Worm (Caenorhabditis elegans) whole organism, L4 larva: ENCODE results near the gene ubh-3.
A peak's percentile ranks its signal among the peaks of the same experiment; 100 is the strongest.

ENCODE experiments used
- T20F7.1 ChIP-seq: fragments of 200-800 bp; sonication (Bioruptor generic); optimal IDR thresholded peaks from 2 replicates; lab custom pipeline; 2018; ENCODE audit warnings: mild to moderate bottlenecking, missing genetic modification characterization, missing compliant biosample characterization
- Y105C5A.15 ChIP-seq: fragments of 200-800 bp; sonication (Bioruptor generic); IDR thresholded peaks from 2 replicates; pipeline ENCODE4 v1.3.6; 2022; ENCODE audit warnings: missing genetic modification characterization, missing compliant biosample characterization
- Y75B8A.6 ChIP-seq: fragments of 200-800 bp; sonication (Bioruptor generic); IDR thresholded peaks from 2 replicates; pipeline ENCODE4 v1.3.6; 2022; ENCODE audit warnings: missing genetic modification reagents, missing genetic modification characterization, missing compliant biosample characterization
- ZK337.2 ChIP-seq: fragments of 200-800 bp; sonication (Bioruptor generic); IDR thresholded peaks from 2 replicates; pipeline ENCODE4 v1.3.6; 2022; ENCODE audit warnings: missing genetic modification reagents, missing genetic modification characterization, missing compliant biosample characterization
- ZK546.5 ChIP-seq, 2 experiments: sonication (generic microtip); optimal IDR thresholded peaks; 2 replicates each; lab custom pipeline; 2017; ENCODE audit warnings: missing biosample characterization in 2 of 2, missing genetic modification characterization in 2 of 2
- aha-1 ChIP-seq: fragments of 150-350 bp; peaks from one replicate; lab custom pipeline; 2014; ENCODE audit warnings: missing biosample characterization, missing genetic modification characterization
- ceh-20 ChIP-seq: fragments of 200-800 bp; sonication (Bioruptor generic); IDR thresholded peaks from 2 replicates; pipeline ENCODE4 v1.3.6; 2022; ENCODE audit warnings: missing genetic modification reagents, missing genetic modification characterization, missing compliant biosample characterization
- ces-1 ChIP-seq: fragments of 150-350 bp; sonication (generic microtip); optimal IDR thresholded peaks from 4 replicates; lab custom pipeline; 2014; ENCODE audit warnings: missing biosample characterization, missing genetic modification reagents, missing genetic modification characterization
- cey-2 ChIP-seq: sonication (generic microtip); optimal IDR thresholded peaks from 3 replicates; lab custom pipeline; 2017; ENCODE audit warnings: missing genetic modification characterization, mild to moderate bottlenecking, missing compliant biosample characterization, antibody characterized with exemption, borderline replicate concordance; ENCODE audit not compliant: insufficient read depth
- daf-16 ChIP-seq, 3 experiments: sonication (generic microtip); optimal IDR thresholded peaks; 2 replicates each; lab custom pipeline; 2016 to 2017; ENCODE audit warnings: missing genetic modification characterization in 3 of 3, missing genetic modification reagents in 3 of 3, mild to moderate bottlenecking in 2 of 3, missing compliant biosample characterization in 2 of 3, missing biosample characterization in 1 of 3, moderate library complexity in 1 of 3
- daf-8 ChIP-seq: fragments of 200-800 bp; sonication (Bioruptor generic); IDR thresholded peaks from 2 replicates; pipeline ENCODE4 v1.3.6; 2022; ENCODE audit warnings: missing genetic modification characterization, missing compliant biosample characterization
- dmd-6 ChIP-seq: fragments of 200-800 bp; sonication (Bioruptor generic); IDR thresholded peaks from 2 replicates; pipeline ENCODE4 v1.3.6; 2022; ENCODE audit warnings: missing genetic modification reagents, missing genetic modification characterization, missing compliant biosample characterization
- dpl-1 ChIP-seq: fragments of 150-350 bp; optimal IDR thresholded peaks from 2 replicates; lab custom pipeline; 2014; ENCODE audit warnings: missing biosample characterization, missing genetic modification reagents, missing genetic modification characterization
- dve-1 ChIP-seq: sonication (generic microtip); optimal IDR thresholded peaks from 2 replicates; lab custom pipeline; 2017; ENCODE audit warnings: antibody characterized with exemption, mild to moderate bottlenecking, missing genetic modification characterization, missing compliant biosample characterization; ENCODE audit not compliant: insufficient read depth
- egl-43 ChIP-seq: fragments of 200-800 bp; sonication (Bioruptor generic); IDR thresholded peaks from 2 replicates; pipeline ENCODE4 v1.3.6; 2022; ENCODE audit warnings: missing genetic modification reagents, missing genetic modification characterization, missing compliant biosample characterization
- hlh-11 ChIP-seq: fragments of 200-800 bp; sonication (Bioruptor generic); optimal IDR thresholded peaks from 2 replicates; lab custom pipeline; 2018; ENCODE audit warnings: mild to moderate bottlenecking, missing genetic modification characterization, missing compliant biosample characterization
- hlh-30 ChIP-seq: sonication (generic microtip); optimal IDR thresholded peaks from 2 replicates; lab custom pipeline; 2017; ENCODE audit warnings: antibody characterized with exemption, mild to moderate bottlenecking, missing genetic modification characterization, missing compliant biosample characterization; ENCODE audit not compliant: insufficient read depth
- mdl-1 ChIP-seq, 2 experiments: fragments of 150-350 bp in 1 of 2; sonication (generic microtip) in 1 of 2; optimal IDR thresholded peaks; 2 replicates each; lab custom pipeline; 2014 to 2017; ENCODE audit warnings: missing biosample characterization in 2 of 2, missing genetic modification characterization in 2 of 2
- mdt-29 ChIP-seq: fragments of 200-800 bp; sonication (Bioruptor generic); IDR thresholded peaks from 2 replicates; pipeline ENCODE4 v1.3.6; 2022; ENCODE audit warnings: missing genetic modification reagents, missing genetic modification characterization, missing compliant biosample characterization
- mep-1 ChIP-seq: fragments of 150-350 bp; sonication (generic microtip); optimal IDR thresholded peaks from 3 replicates; lab custom pipeline; 2014; ENCODE audit warnings: missing biosample characterization, missing genetic modification characterization
- nhr-10 ChIP-seq: fragments of 150-350 bp; optimal IDR thresholded peaks from 2 replicates; lab custom pipeline; 2014; ENCODE audit warnings: missing biosample characterization, missing genetic modification characterization
- nhr-111 ChIP-seq: fragments of 200-800 bp; sonication (Bioruptor generic); optimal IDR thresholded peaks from 2 replicates; lab custom pipeline; 2018; ENCODE audit warnings: mild to moderate bottlenecking, missing genetic modification characterization, missing compliant biosample characterization
- nhr-28 ChIP-seq: fragments of 150-350 bp; optimal IDR thresholded peaks from 2 replicates; lab custom pipeline; 2014; ENCODE audit warnings: missing biosample characterization, missing genetic modification characterization
- nhr-42 ChIP-seq: fragments of 200-800 bp; sonication (Bioruptor generic); IDR thresholded peaks from 2 replicates; pipeline ENCODE4 v1.3.6; 2022; ENCODE audit warnings: missing genetic modification characterization, missing compliant biosample characterization
- nhr-77 ChIP-seq: fragments of 150-350 bp; optimal IDR thresholded peaks from 2 replicates; lab custom pipeline; 2014; ENCODE audit warnings: missing biosample characterization, missing genetic modification characterization
- php-3 ChIP-seq: fragments of 200-800 bp; sonication (Bioruptor generic); IDR thresholded peaks from 2 replicates; pipeline ENCODE4 v1.3.6; 2022; ENCODE audit warnings: missing genetic modification reagents, missing genetic modification characterization, missing compliant biosample characterization
- pqm-1 ChIP-seq: sonication (generic microtip); optimal IDR thresholded peaks from 2 replicates; lab custom pipeline; 2017; ENCODE audit warnings: missing biosample characterization, missing genetic modification characterization
- sdz-12 ChIP-seq: fragments of 200-800 bp; sonication (Bioruptor generic); optimal IDR thresholded peaks from 2 replicates; lab custom pipeline; 2018; ENCODE audit warnings: mild to moderate bottlenecking, missing genetic modification characterization, missing compliant biosample characterization
- set-16 ChIP-seq: fragments of 200-800 bp; sonication (Bioruptor generic); IDR thresholded peaks from 2 replicates; pipeline ENCODE4 v1.3.6; 2022; ENCODE audit warnings: missing genetic modification reagents, missing genetic modification characterization, missing compliant biosample characterization
- snpc-1.2 ChIP-seq: fragments of 200-800 bp; sonication (Bioruptor generic); IDR thresholded peaks from 2 replicates; pipeline ENCODE4 v1.3.6; 2022; ENCODE audit warnings: missing genetic modification reagents, missing genetic modification characterization, missing compliant biosample characterization
- snpc-4 ChIP-seq: fragments of 150-350 bp; optimal IDR thresholded peaks from 2 replicates; lab custom pipeline; 2014; ENCODE audit warnings: missing biosample characterization, missing genetic modification characterization
- spr-3 ChIP-seq: fragments of 200-800 bp; sonication (Bioruptor generic); optimal IDR thresholded peaks from 2 replicates; lab custom pipeline; 2018; ENCODE audit warnings: mild to moderate bottlenecking, missing genetic modification characterization, missing compliant biosample characterization
- unc-62 ChIP-seq, 3 experiments: fragments of 150-350 bp in 1 of 3; sonication (generic microtip); optimal IDR thresholded peaks in 2 of 3; peaks in 1 of 3; 1 replicate in 1 of 3; 2 replicates in 2 of 3; lab custom pipeline; 2014 to 2017; ENCODE audit warnings: missing biosample characterization in 3 of 3, missing genetic modification characterization in 3 of 3, missing genetic modification reagents in 3 of 3, missing genotype in 1 of 3
- zfp-2 ChIP-seq: sonication (generic microtip); optimal IDR thresholded peaks from 2 replicates; lab custom pipeline; 2016; ENCODE audit warnings: mild to moderate bottlenecking, missing genetic modification characterization, missing compliant biosample characterization
- ztf-11 ChIP-seq: fragments of 150-350 bp; optimal IDR thresholded peaks from 2 replicates; lab custom pipeline; 2014; ENCODE audit warnings: missing biosample characterization, missing genetic modification characterization

ubh-3 gene

DNA sequence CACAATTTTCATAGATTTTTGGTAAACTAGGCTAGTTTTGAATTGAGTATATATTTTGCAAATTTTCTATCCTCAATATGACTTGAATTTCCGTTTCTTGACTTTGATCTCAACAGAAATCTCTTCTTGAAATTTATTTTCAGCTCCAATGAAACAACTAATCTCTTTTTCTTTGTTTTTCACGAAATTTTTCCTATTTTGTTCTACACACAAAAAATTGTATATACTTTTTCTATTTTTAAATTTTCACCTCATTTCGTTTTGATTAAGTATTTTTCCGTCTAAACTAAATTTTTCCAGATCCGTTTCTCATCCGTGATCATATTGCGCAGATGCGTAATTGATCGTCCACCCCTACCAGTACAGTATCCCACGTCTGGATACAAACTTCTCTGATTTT is 43.8 kb downstream of the ubh-3 start, which contains the start of gene unc-83:
Gene unc-83, plus strand, starts transcription at position 301 of the 400 bp plus-strand sequence.
- no peak for TF ChIP-seq spr-3 (GFP tag; lab: Kevin White, UChicago)
- TF ChIP-seq unc-62 (GFP tag; optimal IDR thresholded peaks at IDR 0.05 in 1 of 2; lab: Kevin White, UChicago), result peak in 1 of 2 experiments; percentile 45
- no peak for TF ChIP-seq unc-62 (tag; optimal IDR thresholded peaks at IDR 0.05; lab: Kevin White, UChicago)

DNA sequence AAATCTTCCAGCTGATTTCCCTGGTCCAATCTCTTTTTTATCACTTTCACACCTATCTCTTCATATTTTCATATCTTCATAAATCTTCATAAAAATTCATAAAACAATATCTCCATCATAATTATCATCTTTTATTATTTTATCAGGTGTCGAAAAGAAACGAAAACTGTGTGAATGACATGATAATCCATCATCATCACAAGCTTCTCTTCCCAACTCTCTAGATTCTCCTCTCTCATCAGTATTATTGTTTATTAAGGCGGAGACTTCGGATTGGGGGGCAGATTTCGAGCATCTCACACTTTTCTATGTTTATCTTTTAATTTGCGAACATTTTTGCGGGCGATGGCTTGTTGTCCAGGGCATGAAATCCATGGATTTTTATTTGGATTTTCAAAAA is 44.4 kb downstream of the ubh-3 start:
- TF ChIP-seq zfp-2, result no peak
- TF ChIP-seq snpc-1.2 (GFP tag; lab: Robert Waterston, UW), result no peak
- no peak for TF ChIP-seq dmd-6
- TF ChIP-seq daf-8, result no peak
- TF ChIP-seq ceh-20 (GFP tag; lab: Robert Waterston, UW), result no peak
- no peak for TF ChIP-seq nhr-42 (GFP tag; lab: Robert Waterston, UW)
- no peak for TF ChIP-seq Y105C5A.15 (GFP tag; lab: Robert Waterston, UW)
- TF ChIP-seq ztf-11 (tag; lab: Kevin White, UChicago), result no peak
- no peak for TF ChIP-seq T20F7.1 (GFP tag; lab: Kevin White, UChicago)

DNA sequence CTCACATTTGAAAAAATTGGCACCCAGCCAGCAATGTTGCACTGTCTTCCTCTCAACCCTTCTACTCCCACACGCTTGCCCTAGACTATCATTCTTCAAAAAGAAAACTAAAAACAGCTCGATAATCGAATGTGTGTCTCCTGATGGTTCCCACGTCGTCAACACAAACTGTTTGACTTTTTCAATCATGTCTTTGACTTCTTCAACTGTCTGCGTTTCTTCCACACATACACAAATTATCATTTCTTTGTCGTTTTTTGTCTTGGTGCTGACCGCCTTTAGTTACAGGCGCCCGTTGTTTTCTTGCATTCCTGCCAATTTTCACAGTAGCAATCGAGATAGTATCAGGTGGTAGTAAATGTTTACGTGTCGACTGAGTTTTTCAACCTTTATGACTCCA is 46.0 kb downstream of the ubh-3 start:
- peak; percentile 51 for TF ChIP-seq hlh-11 (tag; lab: Kevin White, UChicago)
- peak; percentile 76 for TF ChIP-seq nhr-28
- TF ChIP-seq aha-1, result peak; percentile 18
- peak; percentile 27 for TF ChIP-seq dve-1 (tag; lab: Kevin White, UChicago)
- peak; percentile 73 for TF ChIP-seq hlh-30 (tag; lab: Kevin White, UChicago)
- TF ChIP-seq daf-16 (GFP tag; optimal IDR thresholded peaks at IDR 0.05; lab: Kevin White, UChicago), result no peak
- TF ChIP-seq daf-16 (tag; optimal IDR thresholded peaks at IDR 0.05; lab: Kevin White, UChicago), result peak; percentile 78
- peak; percentile 16 for TF ChIP-seq nhr-77
- peak; percentile 32; the same call in 1 of the 2 replicates for TF ChIP-seq dmd-6
- TF ChIP-seq nhr-111 (GFP tag; lab: Kevin White, UChicago), result no peak
- TF ChIP-seq cey-2, result no peak
- TF ChIP-seq php-3, result 0 out of 2 replicates have a peak, but pooled peaks have one; percentile 31
- peak; percentile 7 for TF ChIP-seq mep-1
- TF ChIP-seq T20F7.1 (GFP tag; lab: Kevin White, UChicago), result no peak
- TF ChIP-seq dpl-1 (GFP tag; lab: Kevin White, UChicago), result peak; percentile 32
- TF ChIP-seq mdt-29 (GFP tag; lab: Robert Waterston, UW), result no peak
- no peak for TF ChIP-seq nhr-10 (tag; lab: Kevin White, UChicago)

DNA sequence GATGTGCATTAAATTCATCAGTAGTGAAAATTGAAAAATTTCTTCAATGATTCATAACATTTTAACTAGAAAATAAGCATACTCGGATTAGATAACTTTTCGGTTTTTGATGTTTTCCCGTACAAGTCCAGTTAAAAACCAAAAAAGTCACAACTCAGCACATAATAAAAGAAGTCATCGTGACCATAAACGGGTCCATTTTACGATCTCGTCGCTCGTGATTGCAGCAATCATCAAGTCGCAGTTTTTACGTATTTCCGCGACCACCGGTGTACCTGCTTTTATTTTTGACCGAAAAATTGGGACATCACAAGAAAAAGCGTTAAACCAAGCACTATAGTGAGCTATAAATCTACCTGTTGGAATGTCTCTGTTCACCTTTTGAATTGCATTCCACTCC is 47.4 kb downstream of the ubh-3 start:
- TF ChIP-seq dmd-6 (peak; percentile 24; the same call in 1 of the 2 replicates), mep-1 (no peak), snpc-4 (tag; lab: Kevin White, UChicago) (no peak), ZK546.5 (tag; optimal IDR thresholded peaks at IDR 0.05; lab: Kevin White, UChicago) (no peak), ces-1 (GFP tag; lab: Kevin White, UChicago) (no peak), spr-3 (GFP tag; lab: Kevin White, UChicago) (no peak), sdz-12 (GFP tag; lab: Kevin White, UChicago) (no peak), ZK337.2 (no peak), mdt-29 (GFP tag; lab: Robert Waterston, UW) (no peak), hlh-30 (tag; lab: Kevin White, UChicago) (peak; percentile 63), set-16 (GFP tag; lab: Robert Waterston, UW) (no peak), mdl-1 (tag; optimal IDR thresholded peaks at IDR 0.05; lab: Kevin White, UChicago) (no peak), ceh-20 (GFP tag; lab: Robert Waterston, UW) (no peak), pqm-1 (no peak), egl-43 (no peak), Y75B8A.6 (GFP tag; lab: Robert Waterston, UW) (no peak), php-3 (peak; percentile 69; the same call in 1 of the 2 replicates)
